Fruit fly (Drosophila melanogaster) Kc167 (cell line): Measurements from ENCODE around the gene dyl.

Experiments
- Sin3A ChIP-seq: fragments of >200 bp; optimal IDR thresholded peaks from 2 replicates; lab custom pipeline; 2018; ENCODE audit warnings: missing external identifiers
- psq ChIP-seq: fragments of >200 bp; optimal IDR thresholded peaks from 2 replicates; lab custom pipeline; 2017; ENCODE audit warnings: missing external identifiers
- ttk ChIP-seq: sonication (Bioruptor generic); optimal IDR thresholded peaks from 2 replicates; lab custom pipeline; 2017; ENCODE audit warnings: missing external identifiers

- TF ChIP-seq psq (lab: Kevin White, UChicago): no peak
- no peak for TF ChIP-seq Sin3A (lab: Kevin White, UChicago)
- no peak for TF ChIP-seq ttk (lab: Kevin White, UChicago)
Observed at dm6 chr3L:4269920-4270319, 37.6 kb downstream of the dyl start.
